Worm (Caenorhabditis elegans) whole organism, L1 larva: Measurements from ENCODE around the gene R08C7.12.
A peak's percentile ranks its signal among the peaks of the same experiment; 100 is the strongest.

Experiments
- Y116A8C.19 ChIP-seq: sonication (generic microtip); optimal IDR thresholded peaks from 2 replicates; lab custom pipeline; 2016; ENCODE audit warnings: missing compliant biosample characterization, missing genetic modification characterization, borderline replicate concordance
- alr-1 ChIP-seq: fragments of 200-800 bp; sonication (Bioruptor generic); optimal IDR thresholded peaks from 2 replicates; lab custom pipeline; 2018; ENCODE audit warnings: borderline replicate concordance, mild to moderate bottlenecking, missing genetic modification characterization, missing compliant biosample characterization
- ceh-88 ChIP-seq: fragments of 200-800 bp; sonication (Bioruptor generic); IDR thresholded peaks from 2 replicates; pipeline ENCODE4 v1.3.6; 2022; ENCODE audit warnings: missing genetic modification characterization, missing compliant biosample characterization
- ces-1 ChIP-seq: fragments of 150-350 bp; optimal IDR thresholded peaks from 2 replicates; lab custom pipeline; 2014; ENCODE audit warnings: missing biosample characterization, missing genetic modification reagents, missing genetic modification characterization
- dsc-1 ChIP-seq: sonication (generic microtip); optimal IDR thresholded peaks from 2 replicates; lab custom pipeline; 2016; ENCODE audit warnings: mild to moderate bottlenecking, missing genetic modification characterization, missing compliant biosample characterization
- efl-1 ChIP-seq, 4 experiments: fragments of 150-350 bp; optimal IDR thresholded peaks in 3 of 4; peaks in 1 of 4; 1 replicate in 1 of 4; 2 replicates in 3 of 4; lab custom pipeline; 2014; ENCODE audit warnings: missing biosample characterization in 2 of 4, missing genetic modification characterization in 2 of 4, missing genetic modification reagents in 2 of 4
- efl-3 ChIP-seq: fragments of 200-800 bp; sonication (Bioruptor generic); optimal IDR thresholded peaks from 2 replicates; lab custom pipeline; 2018; ENCODE audit warnings: mild to moderate bottlenecking, missing genetic modification characterization, missing compliant biosample characterization
- egl-13 ChIP-seq: sonication (generic microtip); optimal IDR thresholded peaks from 2 replicates; lab custom pipeline; 2016; ENCODE audit warnings: missing genotype, missing genetic modification reagents, missing genetic modification characterization, missing compliant biosample characterization
- egl-27 ChIP-seq, 2 experiments: fragments of 150-350 bp in 1 of 2; sonication (generic microtip); optimal IDR thresholded peaks; 3 replicates each; lab custom pipeline; 2017 to 2018; ENCODE audit warnings: missing biosample characterization in 2 of 2, missing genetic modification characterization in 2 of 2, missing genetic modification reagents in 2 of 2
- ets-5 ChIP-seq: fragments of 200-800 bp; sonication (Bioruptor generic); IDR thresholded peaks from 2 replicates; pipeline ENCODE4 v1.3.6; 2022; ENCODE audit warnings: missing genetic modification characterization, missing compliant biosample characterization
- fkh-8 ChIP-seq: sonication (generic microtip); optimal IDR thresholded peaks from 2 replicates; lab custom pipeline; 2016; ENCODE audit warnings: mild to moderate bottlenecking, missing genetic modification characterization, missing compliant biosample characterization
- hlh-17 ChIP-seq: fragments of 200-800 bp; sonication (Bioruptor generic); optimal IDR thresholded peaks from 2 replicates; lab custom pipeline; 2018; ENCODE audit warnings: missing genetic modification characterization, mild to moderate bottlenecking, missing compliant biosample characterization, moderate library complexity, borderline replicate concordance
- irx-1 ChIP-seq: sonication (generic microtip); optimal IDR thresholded peaks from 2 replicates; lab custom pipeline; 2016; ENCODE audit warnings: missing genetic modification characterization, missing compliant biosample characterization
- isw-1 ChIP-seq: fragments of 200-800 bp; sonication (Bioruptor generic); IDR thresholded peaks from 2 replicates; pipeline ENCODE4 v1.3.6; 2022; ENCODE audit warnings: missing genetic modification characterization, missing compliant biosample characterization
- jun-1 ChIP-seq: fragments of 150-350 bp; optimal IDR thresholded peaks from 2 replicates; lab custom pipeline; 2014; ENCODE audit warnings: missing biosample characterization, missing genetic modification reagents, missing genetic modification characterization
- lin-14 ChIP-seq: fragments of 200-800 bp; sonication (Bioruptor generic); optimal IDR thresholded peaks from 2 replicates; lab custom pipeline; 2018; ENCODE audit warnings: mild to moderate bottlenecking, missing genetic modification characterization, moderate library complexity, missing compliant biosample characterization
- lin-35 ChIP-seq, 2 experiments: fragments of 150-350 bp; optimal IDR thresholded peaks; 2 replicates each; lab custom pipeline; 2014; ENCODE audit warnings: missing biosample characterization in 2 of 2, missing genetic modification characterization in 2 of 2, missing genetic modification reagents in 2 of 2
- lin-39 ChIP-seq: fragments of 150-350 bp; optimal IDR thresholded peaks from 2 replicates; lab custom pipeline; 2014; ENCODE audit warnings: missing biosample characterization, missing genetic modification reagents, missing genetic modification characterization
- lir-3 ChIP-seq: sonication (generic microtip); optimal IDR thresholded peaks from 2 replicates; lab custom pipeline; 2016; ENCODE audit warnings: mild to moderate bottlenecking, missing genetic modification characterization, moderate library complexity, missing compliant biosample characterization; ENCODE audit not compliant: poor library complexity
- mab-9 ChIP-seq: fragments of 200-800 bp; sonication (Bioruptor generic); IDR thresholded peaks from 2 replicates; pipeline ENCODE4 v1.3.6; 2022; ENCODE audit warnings: missing genetic modification reagents, missing genetic modification characterization, missing compliant biosample characterization
- mdl-1 ChIP-seq, 2 experiments: fragments of 150-350 bp; optimal IDR thresholded peaks; 2 replicates each; lab custom pipeline; 2014 to 2017; ENCODE audit warnings: missing biosample characterization in 2 of 2, missing genetic modification characterization in 2 of 2, inconsistent platforms in 1 of 2
- mef-2 ChIP-seq: fragments of 150-350 bp; optimal IDR thresholded peaks from 2 replicates; lab custom pipeline; 2014; ENCODE audit warnings: missing biosample characterization, missing genetic modification characterization
- mep-1 ChIP-seq: fragments of 150-350 bp; optimal IDR thresholded peaks from 2 replicates; lab custom pipeline; 2014; ENCODE audit warnings: missing biosample characterization, missing genetic modification characterization
- nhr-12 ChIP-seq: sonication (generic microtip); optimal IDR thresholded peaks from 2 replicates; lab custom pipeline; 2017; ENCODE audit warnings: missing biosample characterization, missing genetic modification characterization
- nhr-19 ChIP-seq: fragments of 200-800 bp; sonication (Bioruptor generic); conservative IDR thresholded peaks from 2 replicates; pipeline ENCODE4 v1.3.6; 2022; ENCODE audit warnings: missing genetic modification characterization, missing compliant biosample characterization
- nhr-20 ChIP-seq: sonication (generic microtip); optimal IDR thresholded peaks from 2 replicates; lab custom pipeline; 2016; ENCODE audit warnings: mild to moderate bottlenecking, missing genetic modification characterization, missing compliant biosample characterization
- nhr-47 ChIP-seq: sonication (generic microtip); optimal IDR thresholded peaks from 2 replicates; lab custom pipeline; 2016; ENCODE audit warnings: mild to moderate bottlenecking, missing genetic modification characterization, moderate library complexity, missing compliant biosample characterization
- nhr-71 ChIP-seq: sonication (generic microtip); optimal IDR thresholded peaks from 2 replicates; lab custom pipeline; 2016; ENCODE audit warnings: mild to moderate bottlenecking, missing genetic modification characterization, moderate library complexity, missing compliant biosample characterization
- nhr-76 ChIP-seq: sonication (generic microtip); optimal IDR thresholded peaks from 2 replicates; lab custom pipeline; 2017; ENCODE audit warnings: missing biosample characterization, missing genetic modification characterization
- nhr-77 ChIP-seq: fragments of 150-350 bp; optimal IDR thresholded peaks from 2 replicates; lab custom pipeline; 2014; ENCODE audit warnings: missing biosample characterization, missing genetic modification characterization
- nhr-84 ChIP-seq: sonication (generic microtip); optimal IDR thresholded peaks from 2 replicates; lab custom pipeline; 2017; ENCODE audit warnings: missing biosample characterization, missing genetic modification characterization
- nhr-85 ChIP-seq: sonication (generic microtip); peaks from one replicate; lab custom pipeline; 2016; ENCODE audit warnings: missing genetic modification characterization, inconsistent platforms, missing compliant biosample characterization
- pax-3 ChIP-seq: fragments of 200-800 bp; sonication (Bioruptor generic); optimal IDR thresholded peaks from 2 replicates; lab custom pipeline; 2018; ENCODE audit warnings: mild to moderate bottlenecking, missing genetic modification characterization, moderate library complexity, missing compliant biosample characterization
- pqm-1 ChIP-seq: sonication (generic microtip); optimal IDR thresholded peaks from 3 replicates; lab custom pipeline; 2017; ENCODE audit warnings: missing biosample characterization, missing genetic modification characterization
- rnt-1 ChIP-seq: sonication (generic microtip); optimal IDR thresholded peaks from 2 replicates; lab custom pipeline; 2016; ENCODE audit warnings: mild to moderate bottlenecking, missing genetic modification characterization, moderate library complexity, missing compliant biosample characterization
- snu-23 ChIP-seq: sonication (generic microtip); optimal IDR thresholded peaks from 2 replicates; lab custom pipeline; 2016; ENCODE audit warnings: missing genetic modification characterization, missing compliant biosample characterization
- sox-4 ChIP-seq: sonication (generic microtip); optimal IDR thresholded peaks from 2 replicates; lab custom pipeline; 2016; ENCODE audit warnings: missing genetic modification characterization, missing compliant biosample characterization
- sptf-1 ChIP-seq: fragments of 150-350 bp; optimal IDR thresholded peaks from 2 replicates; lab custom pipeline; 2014; ENCODE audit warnings: missing biosample characterization, missing genetic modification characterization
- tbx-2 ChIP-seq: sonication (generic microtip); optimal IDR thresholded peaks from 2 replicates; lab custom pipeline; 2016; ENCODE audit warnings: missing genetic modification characterization, missing compliant biosample characterization
- tlp-1 ChIP-seq: fragments of 150-350 bp; optimal IDR thresholded peaks from 2 replicates; lab custom pipeline; 2014; ENCODE audit warnings: missing biosample characterization, missing genetic modification characterization
- unc-130 ChIP-seq: fragments of 150-350 bp; optimal IDR thresholded peaks from 2 replicates; lab custom pipeline; 2017; ENCODE audit warnings: missing biosample characterization, missing genetic modification characterization, inconsistent platforms
- unc-30 ChIP-seq: sonication (generic microtip); optimal IDR thresholded peaks from 2 replicates; lab custom pipeline; 2017; ENCODE audit warnings: missing biosample characterization, missing genetic modification characterization
- unc-98 ChIP-seq: fragments of 200-800 bp; sonication (Bioruptor generic); IDR thresholded peaks from 2 replicates; pipeline ENCODE4 v1.3.6; 2022; ENCODE audit warnings: missing genetic modification characterization, missing compliant biosample characterization
- vab-15 ChIP-seq: sonication (generic microtip); optimal IDR thresholded peaks from 2 replicates; lab custom pipeline; 2017; ENCODE audit warnings: missing genotype, mild to moderate bottlenecking, missing genetic modification characterization, missing compliant biosample characterization
- xbp-1 ChIP-seq: sonication (generic microtip); optimal IDR thresholded peaks from 2 replicates; lab custom pipeline; 2016; ENCODE audit warnings: missing genetic modification characterization, missing compliant biosample characterization
- ztf-4 ChIP-seq: fragments of 150-350 bp; optimal IDR thresholded peaks from 2 replicates; lab custom pipeline; 2014; ENCODE audit warnings: missing biosample characterization, missing genetic modification characterization

R08C7.12 gene

ce11 chrIV:4477009-4477471 lies 27.5 kb downstream of the R08C7.12 start, which contains the start of gene M01H9.3 (continued):
- TF ChIP-seq egl-13 (no peak), unc-98 (GFP tag; lab: Robert Waterston, UW) (no peak), nhr-47 (tag; lab: Kevin White, UChicago) (peak; percentile 51), lin-39 (tag; lab: Kevin White, UChicago) (peak; percentile 48), sptf-1 (no peak), nhr-85 (peak; percentile 79), nhr-77 (tag; lab: Kevin White, UChicago) (no peak), rnt-1 (tag; lab: Kevin White, UChicago) (peak; percentile 79), egl-27 (tag; optimal IDR thresholded peaks at IDR 0.05; lab: Kevin White, UChicago) (no peak), nhr-84 (no peak), mab-9 (no peak), jun-1 (tag; lab: Kevin White, UChicago) (peak; percentile 30), ztf-4 (tag; lab: Kevin White, UChicago) (peak; percentile 71), irx-1 (tag; lab: Kevin White, UChicago) (no peak), pax-3 (peak; percentile 16), pqm-1 (tag; lab: Kevin White, UChicago) (no peak), ces-1 (no peak), alr-1 (tag; lab: Kevin White, UChicago) (no peak), unc-130 (tag; lab: Kevin White, UChicago) (peak; percentile 85), nhr-12 (tag; lab: Kevin White, UChicago) (no peak), dsc-1 (tag; lab: Kevin White, UChicago) (no peak), efl-3 (no peak), lin-35 (GFP tag; optimal IDR thresholded peaks at IDR 0.05; lab: Kevin White, UChicago) (peak; percentile 62 to 80), xbp-1 (peak; percentile 52), ets-5 (GFP tag; lab: Robert Waterston, UW) (no peak), fkh-8 (peak; percentile 59), snu-23 (peak; percentile 89), hlh-17 (no peak), isw-1 (GFP tag; lab: Robert Waterston, UW) (peak; percentile 27), mef-2 (tag; lab: Kevin White, UChicago) (peak; percentile 67), mdl-1 (tag; optimal IDR thresholded peaks at IDR 0.05; lab: Kevin White, UChicago) (peak in 1 of 2 experiments; percentile 97), nhr-76 (tag; lab: Kevin White, UChicago) (no peak), unc-30 (tag; lab: Kevin White, UChicago) (no peak), mep-1 (peak; percentile 57), vab-15 (tag; lab: Kevin White, UChicago) (no peak), nhr-20 (tag; lab: Kevin White, UChicago) (peak; percentile 89), Y116A8C.19 (no peak), tlp-1 (tag; lab: Kevin White, UChicago) (no peak), ceh-88 (GFP tag; lab: Robert Waterston, UW) (peak; percentile 35; the same call in 1 of the 2 replicates)

ce11 chrIV:4478612-4479011 lies 29.1 kb downstream of the R08C7.12 start:
- no peak for TF ChIP-seq lir-3 (tag; lab: Kevin White, UChicago)
- no peak for TF ChIP-seq irx-1 (tag; lab: Kevin White, UChicago)
- peak; percentile 7 for TF ChIP-seq snu-23
- TF ChIP-seq rnt-1 (tag; lab: Kevin White, UChicago) = no peak
- peak; percentile 20 for TF ChIP-seq lin-14 (GFP tag; lab: Kevin White, UChicago)
- no peak for TF ChIP-seq tbx-2
- TF ChIP-seq nhr-71 = peak; percentile 9
- no peak for TF ChIP-seq unc-30 (tag; lab: Kevin White, UChicago)
- peak; percentile 46 for TF ChIP-seq nhr-20 (tag; lab: Kevin White, UChicago)
- no peak for TF ChIP-seq pqm-1 (tag; lab: Kevin White, UChicago)
- TF ChIP-seq nhr-85 = peak; percentile 45
- TF ChIP-seq nhr-12 (tag; lab: Kevin White, UChicago) = no peak
- TF ChIP-seq nhr-19 (GFP tag; lab: Robert Waterston, UW) = peak; percentile 77
- TF ChIP-seq sox-4 (tag; lab: Kevin White, UChicago) = no peak
- no peak for TF ChIP-seq efl-1 (optimal IDR thresholded peaks at IDR 0.05; lab: Kevin White, UChicago)
- TF ChIP-seq efl-1 (GFP tag; optimal IDR thresholded peaks at IDR 0.05 in 1 of 2; lab: Kevin White, UChicago) = peak in 1 of 2 experiments; percentile 25
